Worm (Caenorhabditis elegans): Measurements from ENCODE around the gene try-14.

- TF ChIP-seq hmbx-1 (tag; optimal IDR thresholded peaks at IDR 0.05) (no peak), ama-1 (optimal IDR thresholded peaks at IDR 0.05) (no peak), B0310.2 (tag; optimal IDR thresholded peaks at IDR 0.05) (no peak), flt-1 (GFP tag; IDR thresholded peaks at IDR 0.05) (peak; percentile 26; the same call in 1 of the 2 replicates), sea-1 (GFP tag; conservative IDR thresholded peaks at IDR 0.05) (peak; percentile 71), tbx-37 (GFP tag; conservative IDR thresholded peaks at IDR 0.05) (no peak), F13C5.2 (tag; optimal IDR thresholded peaks at IDR 0.05) (peak; percentile 85)
Measured at ce11 chrX:7500970-7501369, 5.6 kb upstream of the try-14 start, which contains the start of gene uggt-1.
